Fruit fly (Drosophila melanogaster): ENCODE results near the gene Hyls1.

Gene Hyls1

dm6 chr2L:16317777-16318610, 34.4 kb downstream of the Hyls1 start (continued):
- no peak for TF ChIP-seq Gsc (GFP tag; IDR thresholded peaks at IDR 0.05)
- peak; percentile 12 for TF ChIP-seq CG3163 (GFP tag; optimal IDR thresholded peaks at IDR 0.05)
- TF ChIP-seq CG12391 (tag; optimal IDR thresholded peaks at IDR 0.05): peak; percentile 1
- TF ChIP-seq kah (GFP tag; optimal IDR thresholded peaks at IDR 0.05): peak; percentile 2
- TF ChIP-seq org-1 (GFP tag; optimal IDR thresholded peaks at IDR 0.05): peak; percentile 20
- TF ChIP-seq jumu (GFP tag; optimal IDR thresholded peaks at IDR 0.05): no peak
- TF ChIP-seq Taf1 (GFP tag; IDR thresholded peaks at IDR 0.05): no peak
- no peak for TF ChIP-seq Opbp (GFP tag; IDR thresholded peaks at IDR 0.05; ENCODE audit: partially characterized antibody)
- TF ChIP-seq CG2678 (tag; optimal IDR thresholded peaks at IDR 0.05): peak; percentile 64
- TF ChIP-seq fd96Cb (tag; optimal IDR thresholded peaks at IDR 0.05): no peak
- no peak for TF ChIP-seq CG1602 (GFP tag; optimal IDR thresholded peaks at IDR 0.05)
- peak; percentile 36 for TF ChIP-seq CG12071 (GFP tag; optimal IDR thresholded peaks at IDR 0.05)
- TF ChIP-seq al (GFP tag; IDR thresholded peaks at IDR 0.05): no peak
- TF ChIP-seq Nf-YB (GFP tag; optimal IDR thresholded peaks at IDR 0.05): peak; percentile 20
- no peak for TF ChIP-seq ssp (GFP tag; IDR thresholded peaks at IDR 0.05)
- TF ChIP-seq CG6272 (GFP tag; IDR thresholded peaks at IDR 0.05): no peak
- no peak for TF ChIP-seq knrl (GFP tag; IDR thresholded peaks at IDR 0.05; ENCODE audit: partially characterized antibody)
- TF ChIP-seq CG17802 (tag; optimal IDR thresholded peaks at IDR 0.05): no peak
- no peak for TF ChIP-seq CG4854 (GFP tag; optimal IDR thresholded peaks at IDR 0.05)
- TF ChIP-seq sd (tag; optimal IDR thresholded peaks at IDR 0.05): no peak
- TF ChIP-seq Mad (GFP tag; optimal IDR thresholded peaks at IDR 0.05): no peak
- TF ChIP-seq MBD-R2 (GFP tag; IDR thresholded peaks at IDR 0.05): no peak; the same call in 1 of the 2 replicates
- TF ChIP-seq Oaz (GFP tag; IDR thresholded peaks at IDR 0.05): no peak
- peak; percentile 46; the same call in 1 of the 2 replicates for TF ChIP-seq CG9932 (GFP tag; IDR thresholded peaks at IDR 0.05)
- TF ChIP-seq h (optimal IDR thresholded peaks at IDR 0.05): no peak
- TF ChIP-seq sna (GFP tag; IDR thresholded peaks at IDR 0.05; ENCODE audit: partially characterized antibody): no peak
- TF ChIP-seq Tbp (GFP tag; optimal IDR thresholded peaks at IDR 0.05): no peak
- no peak for TF ChIP-seq inv (GFP tag; IDR thresholded peaks at IDR 0.05; ENCODE audit: partially characterized antibody)
- TF ChIP-seq CG10565 (GFP tag; optimal IDR thresholded peaks at IDR 0.05): no peak
- TF ChIP-seq B-H2 (GFP tag; optimal IDR thresholded peaks at IDR 0.05): peak; percentile 58
- no peak for TF ChIP-seq CG2712 (tag; optimal IDR thresholded peaks at IDR 0.05)
- TF ChIP-seq CG2202 (tag; optimal IDR thresholded peaks at IDR 0.05): no peak
- 0 out of 2 replicates have a peak, but pooled peaks have one; percentile 38 for TF ChIP-seq chm (GFP tag; IDR thresholded peaks at IDR 0.05)
- TF ChIP-seq CG17385 (GFP tag; optimal IDR thresholded peaks at IDR 0.05): peak; percentile 34
- TF ChIP-seq CG10654 (GFP tag; optimal IDR thresholded peaks at IDR 0.05): peak; percentile 43
- TF ChIP-seq maf-S (GFP tag; optimal IDR thresholded peaks at IDR 0.05): peak; percentile 12
- TF ChIP-seq Hr3 (GFP tag; optimal IDR thresholded peaks at IDR 0.05): no peak
- no peak for TF ChIP-seq CkIIα-i1 (GFP tag; IDR thresholded peaks at IDR 0.05)
- TF ChIP-seq CG17568 (GFP tag; optimal IDR thresholded peaks at IDR 0.05): peak; percentile 67
- TF ChIP-seq MTF-1 (GFP tag; optimal IDR thresholded peaks at IDR 0.05; ENCODE audit: borderline replicate concordance): peak; percentile 70
- TF ChIP-seq lmd (GFP tag; IDR thresholded peaks at IDR 0.05): no peak
- TF ChIP-seq CG2129 (GFP tag; IDR thresholded peaks at IDR 0.05; ENCODE audit: partially characterized antibody): no peak
- peak; percentile 58 for TF ChIP-seq CG18599 (GFP tag; optimal IDR thresholded peaks at IDR 0.05)
- TF ChIP-seq disco-r (GFP tag; optimal IDR thresholded peaks at IDR 0.05): no peak
- peak; percentile 47 for TF ChIP-seq CG11398 (GFP tag; optimal IDR thresholded peaks at IDR 0.05)
- no peak; the same call in 1 of the 2 replicates for TF ChIP-seq CG42726 (GFP tag; IDR thresholded peaks at IDR 0.05; ENCODE audit: partially characterized antibody)
- TF ChIP-seq dati (GFP tag; IDR thresholded peaks at IDR 0.05): no peak
- no peak for TF ChIP-seq Poxn (GFP tag; IDR thresholded peaks at IDR 0.05)
- TF ChIP-seq gem (tag; optimal IDR thresholded peaks at IDR 0.05): peak; percentile 53
